Worm (Caenorhabditis elegans) whole organism, late embryonic: ENCODE data around the gene K08E7.4.

Experiments used
- C08G9.2 ChIP-seq: sonication (generic microtip); optimal IDR thresholded peaks from 2 replicates; lab custom pipeline; 2016; ENCODE audit warnings: mild to moderate bottlenecking, missing genetic modification characterization, moderate library complexity, missing compliant biosample characterization
- T23F11.4 ChIP-seq: fragments of 200-800 bp; sonication (Bioruptor generic); optimal IDR thresholded peaks from 2 replicates; lab custom pipeline; 2018; ENCODE audit warnings: mild to moderate bottlenecking, missing genetic modification characterization, missing compliant biosample characterization
- Y22D7AL.16 ChIP-seq: sonication (generic microtip); optimal IDR thresholded peaks from 2 replicates; lab custom pipeline; 2016; ENCODE audit warnings: missing genetic modification characterization, missing compliant biosample characterization
- ama-1 ChIP-seq: fragments of 150-350 bp; optimal IDR thresholded peaks from 2 replicates; lab custom pipeline; 2014
- ceh-18 ChIP-seq: sonication (generic microtip); optimal IDR thresholded peaks from 2 replicates; lab custom pipeline; 2016; ENCODE audit warnings: missing genetic modification characterization, missing compliant biosample characterization
- ceh-19 ChIP-seq: fragments of 200-800 bp; sonication (Bioruptor generic); optimal IDR thresholded peaks from 2 replicates; lab custom pipeline; 2018; ENCODE audit warnings: mild to moderate bottlenecking, missing genetic modification characterization, missing compliant biosample characterization
- ceh-2 ChIP-seq: sonication (generic microtip); optimal IDR thresholded peaks from 2 replicates; lab custom pipeline; 2016; ENCODE audit warnings: missing genotype, missing genetic modification characterization, missing compliant biosample characterization
- ceh-22 ChIP-seq: sonication (generic microtip); optimal IDR thresholded peaks from 2 replicates; lab custom pipeline; 2017; ENCODE audit warnings: missing biosample characterization, missing genetic modification characterization
- ceh-30 ChIP-seq: fragments of 150-350 bp; optimal IDR thresholded peaks from 2 replicates; lab custom pipeline; 2014; ENCODE audit warnings: missing biosample characterization, missing genetic modification characterization
- ceh-31 ChIP-seq: sonication (generic microtip); optimal IDR thresholded peaks from 2 replicates; lab custom pipeline; 2016; ENCODE audit warnings: missing genetic modification characterization, missing compliant biosample characterization
- ceh-34 ChIP-seq: sonication (generic microtip); optimal IDR thresholded peaks from 2 replicates; lab custom pipeline; 2016; ENCODE audit warnings: mild to moderate bottlenecking, missing genetic modification characterization, missing compliant biosample characterization
- ceh-45 ChIP-seq: fragments of 200-800 bp; sonication (Bioruptor generic); IDR thresholded peaks from 2 replicates; pipeline ENCODE4 v1.3.6; 2022; ENCODE audit warnings: missing genetic modification reagents, missing genetic modification characterization, missing compliant biosample characterization
- ceh-48 ChIP-seq: sonication (generic microtip); optimal IDR thresholded peaks from 2 replicates; lab custom pipeline; 2016; ENCODE audit warnings: missing genetic modification characterization, inconsistent platforms, missing compliant biosample characterization
- ceh-9 ChIP-seq: sonication (generic microtip); optimal IDR thresholded peaks from 2 replicates; lab custom pipeline; 2016; ENCODE audit warnings: mild to moderate bottlenecking, missing genetic modification characterization, inconsistent platforms, missing compliant biosample characterization
- dmd-4 ChIP-seq: sonication (generic microtip); optimal IDR thresholded peaks from 2 replicates; lab custom pipeline; 2016; ENCODE audit warnings: borderline replicate concordance, missing genetic modification characterization, missing compliant biosample characterization
- dve-1 ChIP-seq: sonication (generic microtip); optimal IDR thresholded peaks from 2 replicates; lab custom pipeline; 2017; ENCODE audit warnings: antibody characterized with exemption, mild to moderate bottlenecking, missing genetic modification characterization, missing compliant biosample characterization
- elt-2 ChIP-seq: sonication (generic microtip); optimal IDR thresholded peaks from 2 replicates; lab custom pipeline; 2016; ENCODE audit warnings: missing genetic modification reagents, missing genetic modification characterization, missing compliant biosample characterization
- ets-4 ChIP-seq: sonication (generic microtip); optimal IDR thresholded peaks from 2 replicates; lab custom pipeline; 2016; ENCODE audit warnings: missing genetic modification characterization, missing compliant biosample characterization
- eyg-1 ChIP-seq: sonication (generic microtip); optimal IDR thresholded peaks from 2 replicates; lab custom pipeline; 2016; ENCODE audit warnings: missing genotype, missing genetic modification characterization, missing compliant biosample characterization
- fkh-10 ChIP-seq: fragments of 150-350 bp; optimal IDR thresholded peaks from 2 replicates; lab custom pipeline; 2014; ENCODE audit warnings: missing biosample characterization, missing genetic modification reagents, missing genetic modification characterization
- gmeb-2 ChIP-seq: sonication (generic microtip); optimal IDR thresholded peaks from 2 replicates; lab custom pipeline; 2016; ENCODE audit warnings: missing genetic modification characterization, inconsistent platforms, missing compliant biosample characterization
- hlh-13 ChIP-seq: fragments of 200-800 bp; sonication (Bioruptor generic); optimal IDR thresholded peaks from 2 replicates; lab custom pipeline; 2018; ENCODE audit warnings: mild to moderate bottlenecking, missing genetic modification characterization, missing compliant biosample characterization
- hlh-6 ChIP-seq: sonication (generic microtip); optimal IDR thresholded peaks from 2 replicates; lab custom pipeline; 2016; ENCODE audit warnings: missing genotype, missing genetic modification characterization, missing compliant biosample characterization
- hlh-8 ChIP-seq: sonication (generic microtip); optimal IDR thresholded peaks from 2 replicates; lab custom pipeline; 2016; ENCODE audit warnings: missing genotype, missing genetic modification characterization, missing compliant biosample characterization
- lin-11 ChIP-seq: fragments of 200-800 bp; sonication (Bioruptor generic); optimal IDR thresholded peaks from 2 replicates; lab custom pipeline; 2018; ENCODE audit warnings: mild to moderate bottlenecking, missing genetic modification characterization, missing compliant biosample characterization
- madf-2 ChIP-seq: sonication (generic microtip); optimal IDR thresholded peaks from 2 replicates; lab custom pipeline; 2017; ENCODE audit warnings: missing genetic modification characterization, missing compliant biosample characterization
- nfya-1 ChIP-seq: sonication (generic microtip); optimal IDR thresholded peaks from 2 replicates; lab custom pipeline; 2017; ENCODE audit warnings: missing genetic modification characterization, mild to moderate bottlenecking, missing compliant biosample characterization, antibody characterized with exemption, moderate library complexity
- odd-2 ChIP-seq: sonication (generic microtip); optimal IDR thresholded peaks from 2 replicates; lab custom pipeline; 2017; ENCODE audit warnings: antibody characterized with exemption, mild to moderate bottlenecking, missing genetic modification characterization, missing compliant biosample characterization
- pag-3 ChIP-seq: sonication (generic microtip); optimal IDR thresholded peaks from 2 replicates; lab custom pipeline; 2016; ENCODE audit warnings: missing compliant biosample characterization, missing genetic modification characterization, borderline replicate concordance
- pax-1 ChIP-seq: fragments of 150-350 bp; optimal IDR thresholded peaks from 2 replicates; lab custom pipeline; 2014; ENCODE audit warnings: missing biosample characterization, missing genetic modification characterization
- pha-2 ChIP-seq: sonication (generic microtip); optimal IDR thresholded peaks from 2 replicates; lab custom pipeline; 2017; ENCODE audit warnings: mild to moderate bottlenecking, missing genetic modification characterization, missing compliant biosample characterization
- pqm-1 ChIP-seq: sonication (generic microtip); optimal IDR thresholded peaks from 2 replicates; lab custom pipeline; 2016; ENCODE audit warnings: missing genetic modification characterization, missing compliant biosample characterization
- pros-1 ChIP-seq: fragments of 150-350 bp; optimal IDR thresholded peaks from 2 replicates; lab custom pipeline; 2014; ENCODE audit warnings: missing biosample characterization, missing genetic modification reagents, missing genetic modification characterization
- ref-2 ChIP-seq: sonication (generic microtip); optimal IDR thresholded peaks from 2 replicates; lab custom pipeline; 2016; ENCODE audit warnings: missing genetic modification characterization, missing compliant biosample characterization
- rnt-1 ChIP-seq: sonication (generic microtip); optimal IDR thresholded peaks from 2 replicates; lab custom pipeline; 2016; ENCODE audit warnings: missing genetic modification characterization, missing compliant biosample characterization
- sdc-2 ChIP-seq: sonication (generic microtip); optimal IDR thresholded peaks from 2 replicates; lab custom pipeline; 2016; ENCODE audit warnings: missing genotype, missing genetic modification characterization, missing compliant biosample characterization
- sox-2 ChIP-seq: fragments of 200-800 bp; sonication (Bioruptor generic); IDR thresholded peaks from 2 replicates; pipeline ENCODE4 v1.3.6; 2022; ENCODE audit warnings: missing genetic modification reagents, missing genetic modification characterization, missing compliant biosample characterization
- tbx-2 ChIP-seq: sonication (generic microtip); optimal IDR thresholded peaks from 2 replicates; lab custom pipeline; 2016; ENCODE audit warnings: missing genetic modification characterization, missing compliant biosample characterization
- tbx-7 ChIP-seq: sonication (generic microtip); optimal IDR thresholded peaks from 2 replicates; lab custom pipeline; 2016; ENCODE audit warnings: missing genotype, missing genetic modification characterization, missing compliant biosample characterization
- ttx-3 ChIP-seq: sonication (generic microtip); optimal IDR thresholded peaks from 2 replicates; lab custom pipeline; 2016; ENCODE audit warnings: missing genetic modification reagents, missing genetic modification characterization, missing compliant biosample characterization
- unc-3 ChIP-seq, 2 experiments: fragments of 200-800 bp in 1 of 2; sonication (Bioruptor generic) in 1 of 2; sonication (generic microtip) in 1 of 2; conservative IDR thresholded peaks in 1 of 2; optimal IDR thresholded peaks in 1 of 2; 2 replicates each; pipeline versions ENCODE4 v1.3.6 to Lab custom; 2016 to 2022; ENCODE audit warnings: missing compliant biosample characterization in 2 of 2, missing genetic modification characterization in 2 of 2, missing genetic modification reagents in 1 of 2
- unc-55 ChIP-seq: sonication (generic microtip); optimal IDR thresholded peaks from 2 replicates; lab custom pipeline; 2017; ENCODE audit warnings: missing biosample characterization, missing genetic modification reagents, missing genetic modification characterization
- zip-5 ChIP-seq: sonication (generic microtip); optimal IDR thresholded peaks from 2 replicates; lab custom pipeline; 2016; ENCODE audit warnings: missing genetic modification characterization, missing compliant biosample characterization

Gene K08E7.4

ce11 chrIV:12558925-12559450 is 12.0 kb downstream of the K08E7.4 start, which contains the start of the genes ZK795.2 and ZK795.3 (continued):
- TF ChIP-seq ceh-19 (GFP tag; lab: Kevin White, UChicago) (no peak), ets-4 (tag; lab: Kevin White, UChicago) (no peak), odd-2 (tag; lab: Kevin White, UChicago) (no peak), pqm-1 (no peak), pax-1 (tag; lab: Kevin White, UChicago) (peak; percentile 26), fkh-10 (GFP tag; lab: Kevin White, UChicago) (no peak), ceh-9 (no peak), unc-3 (GFP tag; conservative IDR thresholded peaks at IDR 0.05; lab: Robert Waterston, UW) (no peak), unc-3 (tag; optimal IDR thresholded peaks at IDR 0.05; lab: Kevin White, UChicago) (no peak), hlh-6 (tag; lab: Kevin White, UChicago) (no peak), C08G9.2 (no peak), madf-2 (no peak), sdc-2 (no peak), sox-2 (GFP tag; lab: Robert Waterston, UW) (no peak), ceh-48 (tag; lab: Kevin White, UChicago) (no peak), rnt-1 (tag; lab: Kevin White, UChicago) (no peak), nfya-1 (tag; lab: Kevin White, UChicago) (peak; percentile 29), dmd-4 (tag; lab: Kevin White, UChicago) (no peak), lin-11 (tag; lab: Kevin White, UChicago) (no peak), pros-1 (tag; lab: Kevin White, UChicago) (no peak)
- TF ChIP-seq, all 69 proteins: peak for 6

DNA sequence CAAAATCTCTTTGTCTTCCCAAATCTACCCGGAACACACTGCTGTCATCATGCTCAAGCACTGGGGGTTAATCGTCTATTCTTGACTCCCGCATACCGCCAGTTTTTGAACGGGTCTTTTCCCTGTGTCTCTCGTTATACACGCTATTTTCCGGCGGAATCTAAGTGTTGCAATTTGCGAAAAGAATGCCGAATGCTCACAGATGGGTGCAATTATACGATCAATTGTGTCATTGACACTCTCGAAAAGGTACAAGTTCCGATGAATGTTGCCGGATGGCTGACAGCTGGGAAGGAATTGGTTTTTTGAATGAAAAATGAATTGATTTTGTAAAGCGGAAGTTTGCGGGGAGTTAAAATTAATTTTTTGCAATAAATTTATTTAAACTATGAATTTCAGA is 19.0 kb downstream of the K08E7.4 start:
- TF ChIP-seq ceh-34 (no peak), ceh-31 (peak; percentile 36), ets-4 (tag; lab: Kevin White, UChicago) (no peak)
- TF ChIP-seq, all 69 proteins: peak for 1

DNA sequence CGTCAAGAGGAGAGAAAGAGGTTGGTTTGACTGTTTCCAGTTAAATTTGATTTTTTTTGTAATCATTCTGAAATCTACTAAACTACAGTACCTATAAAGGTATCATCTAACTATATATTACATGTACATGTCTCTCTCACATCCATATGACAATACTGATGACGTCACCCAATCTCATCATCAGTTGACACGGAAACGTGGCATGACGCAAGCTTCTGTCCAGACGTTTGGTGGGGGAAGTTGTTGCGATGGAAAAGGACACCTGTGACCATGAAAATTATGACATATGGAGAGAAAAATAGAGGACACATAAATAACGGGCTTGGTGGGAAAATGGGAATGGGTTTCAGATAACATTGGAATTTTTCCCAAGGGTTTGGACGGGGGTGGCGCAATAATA is 21.9 kb downstream of the K08E7.4 start:
- TF ChIP-seq ceh-9: no peak
- TF ChIP-seq tbx-2 (tag; lab: Kevin White, UChicago): peak; percentile 7

- TF ChIP-seq dve-1 (tag; lab: Kevin White, UChicago) (no peak), nfya-1 (tag; lab: Kevin White, UChicago) (no peak), ceh-9 (no peak), ref-2 (no peak), ama-1 (lab: Kevin White, UChicago) (no peak), pqm-1 (no peak), ceh-34 (no peak), ceh-45 (GFP tag; lab: Robert Waterston, UW) (no peak), sdc-2 (no peak), unc-55 (GFP tag; lab: Kevin White, UChicago) (no peak), pha-2 (tag; lab: Kevin White, UChicago) (no peak), ceh-22 (tag; lab: Kevin White, UChicago) (no peak), ceh-30 (no peak), T23F11.4 (GFP tag; lab: Kevin White, UChicago) (no peak), tbx-7 (tag; lab: Kevin White, UChicago) (no peak), hlh-13 (no peak), eyg-1 (tag; lab: Kevin White, UChicago) (no peak), pag-3 (tag; lab: Kevin White, UChicago) (no peak)
These were observed 23.1 kb downstream of the K08E7.4 start, which contains the start of gene ipmk-1 for ce11 chrIV:12547824-12548223. Gene ipmk-1 (plus strand): TSS chrIV:12548124.

ce11 chrIV:12545902-12546301 is 25.0 kb downstream of the K08E7.4 start:
- no peak for TF ChIP-seq rnt-1 (tag; lab: Kevin White, UChicago)
- TF ChIP-seq hlh-13: no peak
- no peak for TF ChIP-seq ttx-3 (tag; lab: Kevin White, UChicago)
- TF ChIP-seq ceh-34: no peak
- no peak for TF ChIP-seq pax-1 (tag; lab: Kevin White, UChicago)
- TF ChIP-seq madf-2: no peak
- TF ChIP-seq elt-2 (tag; lab: Kevin White, UChicago): no peak
- no peak for TF ChIP-seq ceh-9
- TF ChIP-seq ets-4 (tag; lab: Kevin White, UChicago): no peak
- TF ChIP-seq ceh-30: no peak
- no peak for TF ChIP-seq gmeb-2 (tag; lab: Kevin White, UChicago)
- TF ChIP-seq hlh-8: no peak
- no peak for TF ChIP-seq Y22D7AL.16 (tag; lab: Kevin White, UChicago)
- no peak for TF ChIP-seq sdc-2
- no peak for TF ChIP-seq ceh-2 (tag; lab: Kevin White, UChicago)
- TF ChIP-seq ama-1 (lab: Kevin White, UChicago): no peak
- TF ChIP-seq dmd-4 (tag; lab: Kevin White, UChicago): no peak
- TF ChIP-seq zip-5 (tag; lab: Kevin White, UChicago): no peak
- no peak for TF ChIP-seq ceh-18 (tag; lab: Kevin White, UChicago)
